Fruit fly (Drosophila melanogaster) Kc167 (cell line): Measurements from ENCODE around the gene CG9109.

Experiments
- Myc ChIP-seq: fragments of >200 bp; optimal IDR thresholded peaks from 2 replicates; lab custom pipeline; 2017; ENCODE audit warnings: missing external identifiers
- Sin3A ChIP-seq: fragments of >200 bp; optimal IDR thresholded peaks from 2 replicates; lab custom pipeline; 2018; ENCODE audit warnings: missing external identifiers
- h ChIP-seq: fragments of >200 bp; optimal IDR thresholded peaks from 3 replicates; lab custom pipeline; 2018; ENCODE audit warnings: missing external identifiers
- psq ChIP-seq: fragments of >200 bp; optimal IDR thresholded peaks from 2 replicates; lab custom pipeline; 2017; ENCODE audit warnings: missing external identifiers
- ttk ChIP-seq: sonication (Bioruptor generic); optimal IDR thresholded peaks from 2 replicates; lab custom pipeline; 2017; ENCODE audit warnings: missing external identifiers

dm6 chr2L:5999247-5999646 is 35.0 kb downstream of the CG9109 start, which contains the start of gene Kdm5:
- TF ChIP-seq Myc (lab: Kevin White, UChicago) (no peak), ttk (lab: Kevin White, UChicago) (no peak), h (lab: Kevin White, UChicago) (no peak), Sin3A (lab: Kevin White, UChicago) (no peak), psq (lab: Kevin White, UChicago) (no peak)
